Fruit fly (Drosophila melanogaster): ENCODE results near the gene TyrR.

TyrR gene

DNA sequence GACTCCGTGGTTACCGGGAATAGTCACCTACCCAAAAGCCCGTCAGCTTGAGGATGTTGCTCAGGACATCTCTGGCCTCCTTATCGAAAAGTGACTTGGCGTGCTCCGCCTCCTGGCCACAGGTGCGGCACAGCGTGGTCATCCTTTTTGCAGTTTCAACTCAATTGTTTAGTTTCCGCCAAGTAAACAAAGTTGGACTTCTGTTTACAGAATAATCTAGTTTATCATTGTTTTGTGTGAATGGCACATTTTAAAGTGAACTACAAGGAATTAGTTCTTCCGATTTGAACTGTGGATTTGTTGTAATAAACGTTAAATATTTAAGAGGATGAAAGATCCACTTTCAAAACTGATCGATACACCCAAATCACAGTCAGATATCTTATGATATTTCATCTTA is 40.0 kb upstream of the TyrR start, which contains the start of gene CG17806 (continued):
- TF ChIP-seq CG12942 (GFP tag; optimal IDR thresholded peaks at IDR 0.05) (no peak), CG2712 (tag; optimal IDR thresholded peaks at IDR 0.05) (no peak), CG15514 (GFP tag; optimal IDR thresholded peaks at IDR 0.05) (peak; percentile 24), trem (tag; optimal IDR thresholded peaks at IDR 0.05) (peak; percentile 9), CG18619 (GFP tag; optimal IDR thresholded peaks at IDR 0.05) (no peak), CG7745 (tag; optimal IDR thresholded peaks at IDR 0.05) (no peak), TFAM (GFP tag; optimal IDR thresholded peaks at IDR 0.05) (no peak), cas (GFP tag; IDR thresholded peaks at IDR 0.05) (no peak), CG11085 (GFP tag; IDR thresholded peaks at IDR 0.05) (no peak), CG17912 (GFP tag; optimal IDR thresholded peaks at IDR 0.05) (no peak), ssp (GFP tag; IDR thresholded peaks at IDR 0.05) (no peak), CG15696 (tag; optimal IDR thresholded peaks at IDR 0.05) (peak; percentile 1), CG1529 (GFP tag; optimal IDR thresholded peaks at IDR 0.05) (no peak), gcm2 (GFP tag; optimal IDR thresholded peaks at IDR 0.05) (no peak), CG4854 (GFP tag; optimal IDR thresholded peaks at IDR 0.05) (no peak), CG12391 (tag; optimal IDR thresholded peaks at IDR 0.05) (no peak), CG31388 (GFP tag; optimal IDR thresholded peaks at IDR 0.05) (no peak), CG6254 (GFP tag; optimal IDR thresholded peaks at IDR 0.05) (no peak), CG2129 (GFP tag; IDR thresholded peaks at IDR 0.05; ENCODE audit: partially characterized antibody) (no peak), pzg (GFP tag; optimal IDR thresholded peaks at IDR 0.05) (peak; percentile 16), Dp (GFP tag; optimal IDR thresholded peaks at IDR 0.05) (peak; percentile 43), pita (GFP tag; optimal IDR thresholded peaks at IDR 0.05) (no peak), ttk (GFP tag; IDR thresholded peaks at IDR 0.05) (no peak), CG14667 (GFP tag; IDR thresholded peaks at IDR 0.05) (no peak), CG4328 (GFP tag; optimal IDR thresholded peaks at IDR 0.05) (no peak), Opbp (GFP tag; IDR thresholded peaks at IDR 0.05; ENCODE audit: partially characterized antibody) (no peak), B-H1 (GFP tag; IDR thresholded peaks at IDR 0.05) (no peak), CG17186 (GFP tag; optimal IDR thresholded peaks at IDR 0.05) (no peak), CG7556 (GFP tag; optimal IDR thresholded peaks at IDR 0.05) (no peak), tup (GFP tag; optimal IDR thresholded peaks at IDR 0.05) (no peak), zf30C (GFP tag; optimal IDR thresholded peaks at IDR 0.05) (no peak), CG30431 (GFP tag; optimal IDR thresholded peaks at IDR 0.05) (no peak), D (optimal IDR thresholded peaks at IDR 0.05) (no peak), D (GFP tag; optimal IDR thresholded peaks at IDR 0.05) (no peak), CG2678 (tag; optimal IDR thresholded peaks at IDR 0.05) (no peak), ham (GFP tag; IDR thresholded peaks at IDR 0.05) (no peak), CG3407 (GFP tag; optimal IDR thresholded peaks at IDR 0.05) (no peak), stc (GFP tag; IDR thresholded peaks at IDR 0.05) (no peak), en (GFP tag; optimal IDR thresholded peaks at IDR 0.05) (no peak), CkIIα-i1 (GFP tag; IDR thresholded peaks at IDR 0.05) (no peak), CG17359 (tag; optimal IDR thresholded peaks at IDR 0.05) (no peak), Sin3A (optimal IDR thresholded peaks at IDR 0.05) (no peak), Oaz (GFP tag; IDR thresholded peaks at IDR 0.05) (no peak), CG14014 (GFP tag; IDR thresholded peaks at IDR 0.05) (no peak; the same call in 1 of the 2 replicates), CG13296 (GFP tag; optimal IDR thresholded peaks at IDR 0.05) (peak; percentile 5), cato (GFP tag; optimal IDR thresholded peaks at IDR 0.05; ENCODE audit: borderline replicate concordance) (no peak), CG13775 (GFP tag; optimal IDR thresholded peaks at IDR 0.05) (no peak), CG8359 (GFP tag; optimal IDR thresholded peaks at IDR 0.05; ENCODE audit: borderline replicate concordance) (no peak), CG13424 (tag; optimal IDR thresholded peaks at IDR 0.05) (peak; percentile 27), zen2 (GFP tag; IDR thresholded peaks at IDR 0.05; ENCODE audit: partially characterized antibody) (no peak), Mrtf (GFP tag; IDR thresholded peaks at IDR 0.05) (no peak), ara (GFP tag; IDR thresholded peaks at IDR 0.05) (no peak)

Measured in whole organism, embryonic.